Worm (Caenorhabditis elegans) whole organism, L1 larva: ENCODE results near the gene esyt-2.

Experiments
- C04F5.9 ChIP-seq: sonication (generic microtip); optimal IDR thresholded peaks from 2 replicates; lab custom pipeline; 2016; ENCODE audit warnings: missing genetic modification characterization, missing compliant biosample characterization
- C16A3.4 ChIP-seq: fragments of 150-350 bp; optimal IDR thresholded peaks from 2 replicates; lab custom pipeline; 2014; ENCODE audit warnings: missing biosample characterization, missing genetic modification characterization
- Y116A8C.19 ChIP-seq: sonication (generic microtip); optimal IDR thresholded peaks from 2 replicates; lab custom pipeline; 2016; ENCODE audit warnings: missing compliant biosample characterization, missing genetic modification characterization, borderline replicate concordance
- aha-1 ChIP-seq: fragments of 150-350 bp; optimal IDR thresholded peaks from 2 replicates; lab custom pipeline; 2014; ENCODE audit warnings: missing biosample characterization, missing genetic modification characterization
- alr-1 ChIP-seq: fragments of 200-800 bp; sonication (Bioruptor generic); optimal IDR thresholded peaks from 2 replicates; lab custom pipeline; 2018; ENCODE audit warnings: borderline replicate concordance, mild to moderate bottlenecking, missing genetic modification characterization, missing compliant biosample characterization
- aly-2 ChIP-seq: fragments of 150-350 bp; optimal IDR thresholded peaks from 2 replicates; lab custom pipeline; 2014; ENCODE audit warnings: missing biosample characterization, missing genetic modification characterization
- ama-1 ChIP-seq: fragments of 150-350 bp; optimal IDR thresholded peaks from 2 replicates; lab custom pipeline; 2014
- blmp-1 ChIP-seq: fragments of 150-350 bp; optimal IDR thresholded peaks from 2 replicates; lab custom pipeline; 2014; ENCODE audit warnings: missing biosample characterization, missing genetic modification characterization
- ceh-63 ChIP-seq: fragments of 200-800 bp; sonication (Bioruptor generic); optimal IDR thresholded peaks from 2 replicates; lab custom pipeline; 2018; ENCODE audit warnings: mild to moderate bottlenecking, missing genetic modification characterization, missing compliant biosample characterization
- ceh-82 ChIP-seq, 3 experiments: fragments of 150-350 bp in 1 of 3; sonication (generic microtip) in 2 of 3; optimal IDR thresholded peaks; 2 replicates each; lab custom pipeline; 2014 to 2017; ENCODE audit warnings: missing biosample characterization in 3 of 3, missing genetic modification characterization in 3 of 3
- ceh-90 ChIP-seq: sonication (generic microtip); optimal IDR thresholded peaks from 2 replicates; lab custom pipeline; 2016; ENCODE audit warnings: missing genetic modification characterization, missing compliant biosample characterization
- ces-1 ChIP-seq: fragments of 150-350 bp; optimal IDR thresholded peaks from 2 replicates; lab custom pipeline; 2014; ENCODE audit warnings: missing biosample characterization, missing genetic modification reagents, missing genetic modification characterization
- dsc-1 ChIP-seq: sonication (generic microtip); optimal IDR thresholded peaks from 2 replicates; lab custom pipeline; 2016; ENCODE audit warnings: mild to moderate bottlenecking, missing genetic modification characterization, missing compliant biosample characterization
- efl-1 ChIP-seq, 4 experiments: fragments of 150-350 bp; optimal IDR thresholded peaks in 3 of 4; peaks in 1 of 4; 1 replicate in 1 of 4; 2 replicates in 3 of 4; lab custom pipeline; 2014; ENCODE audit warnings: missing biosample characterization in 2 of 4, missing genetic modification characterization in 2 of 4, missing genetic modification reagents in 2 of 4
- elt-2 ChIP-seq: sonication (generic microtip); optimal IDR thresholded peaks from 2 replicates; lab custom pipeline; 2016; ENCODE audit warnings: missing genetic modification characterization, mild to moderate bottlenecking, inconsistent platforms, missing compliant biosample characterization, missing genetic modification reagents
- elt-3 ChIP-seq, 6 experiments: fragments of 150-350 bp in 1 of 6; sonication (generic microtip); optimal IDR thresholded peaks; 2 replicates each; lab custom pipeline; 2017 to 2018; ENCODE audit warnings: missing biosample characterization in 6 of 6, missing genetic modification characterization in 6 of 6, inconsistent platforms in 1 of 6
- ets-5 ChIP-seq: fragments of 200-800 bp; sonication (Bioruptor generic); IDR thresholded peaks from 2 replicates; pipeline ENCODE4 v1.3.6; 2022; ENCODE audit warnings: missing genetic modification characterization, missing compliant biosample characterization
- grh-1 ChIP-seq: fragments of 200-800 bp; sonication (Bioruptor generic); IDR thresholded peaks from 2 replicates; pipeline ENCODE4 v1.3.6; 2022; ENCODE audit warnings: missing genetic modification reagents, missing genetic modification characterization, missing compliant biosample characterization
- hlh-17 ChIP-seq: fragments of 200-800 bp; sonication (Bioruptor generic); optimal IDR thresholded peaks from 2 replicates; lab custom pipeline; 2018; ENCODE audit warnings: missing genetic modification characterization, mild to moderate bottlenecking, missing compliant biosample characterization, moderate library complexity, borderline replicate concordance
- isw-1 ChIP-seq: fragments of 200-800 bp; sonication (Bioruptor generic); IDR thresholded peaks from 2 replicates; pipeline ENCODE4 v1.3.6; 2022; ENCODE audit warnings: missing genetic modification characterization, missing compliant biosample characterization
- jun-1 ChIP-seq: fragments of 150-350 bp; optimal IDR thresholded peaks from 2 replicates; lab custom pipeline; 2014; ENCODE audit warnings: missing biosample characterization, missing genetic modification reagents, missing genetic modification characterization
- lin-15B ChIP-seq: fragments of 150-350 bp; sonication (generic microtip); optimal IDR thresholded peaks from 3 replicates; lab custom pipeline; 2014; ENCODE audit warnings: missing biosample characterization, missing genetic modification characterization
- lin-35 ChIP-seq, 2 experiments: fragments of 150-350 bp; optimal IDR thresholded peaks; 2 replicates each; lab custom pipeline; 2014; ENCODE audit warnings: missing biosample characterization in 2 of 2, missing genetic modification characterization in 2 of 2, missing genetic modification reagents in 2 of 2
- mdl-1 ChIP-seq, 2 experiments: fragments of 150-350 bp; optimal IDR thresholded peaks; 2 replicates each; lab custom pipeline; 2014 to 2017; ENCODE audit warnings: missing biosample characterization in 2 of 2, missing genetic modification characterization in 2 of 2, inconsistent platforms in 1 of 2
- mef-2 ChIP-seq: fragments of 150-350 bp; optimal IDR thresholded peaks from 2 replicates; lab custom pipeline; 2014; ENCODE audit warnings: missing biosample characterization, missing genetic modification characterization
- mep-1 ChIP-seq: fragments of 150-350 bp; optimal IDR thresholded peaks from 2 replicates; lab custom pipeline; 2014; ENCODE audit warnings: missing biosample characterization, missing genetic modification characterization
- nhr-12 ChIP-seq: sonication (generic microtip); optimal IDR thresholded peaks from 2 replicates; lab custom pipeline; 2017; ENCODE audit warnings: missing biosample characterization, missing genetic modification characterization
- nhr-20 ChIP-seq: sonication (generic microtip); optimal IDR thresholded peaks from 2 replicates; lab custom pipeline; 2016; ENCODE audit warnings: mild to moderate bottlenecking, missing genetic modification characterization, missing compliant biosample characterization
- nhr-71 ChIP-seq: sonication (generic microtip); optimal IDR thresholded peaks from 2 replicates; lab custom pipeline; 2016; ENCODE audit warnings: mild to moderate bottlenecking, missing genetic modification characterization, moderate library complexity, missing compliant biosample characterization
- nhr-77 ChIP-seq: fragments of 150-350 bp; optimal IDR thresholded peaks from 2 replicates; lab custom pipeline; 2014; ENCODE audit warnings: missing biosample characterization, missing genetic modification characterization
- rnt-1 ChIP-seq: sonication (generic microtip); optimal IDR thresholded peaks from 2 replicates; lab custom pipeline; 2016; ENCODE audit warnings: mild to moderate bottlenecking, missing genetic modification characterization, moderate library complexity, missing compliant biosample characterization
- snpc-4 ChIP-seq: fragments of 150-350 bp; optimal IDR thresholded peaks from 2 replicates; lab custom pipeline; 2014; ENCODE audit warnings: missing biosample characterization, missing genetic modification characterization
- sup-37 ChIP-seq: fragments of 200-800 bp; sonication (Bioruptor generic); optimal IDR thresholded peaks from 2 replicates; lab custom pipeline; 2018; ENCODE audit warnings: mild to moderate bottlenecking, missing genetic modification characterization, missing compliant biosample characterization
- swsn-7 ChIP-seq: sonication (generic microtip); optimal IDR thresholded peaks from 2 replicates; lab custom pipeline; 2016; ENCODE audit warnings: missing genetic modification characterization, missing compliant biosample characterization
- tlp-1 ChIP-seq: fragments of 150-350 bp; optimal IDR thresholded peaks from 2 replicates; lab custom pipeline; 2014; ENCODE audit warnings: missing biosample characterization, missing genetic modification characterization
- unc-98 ChIP-seq: fragments of 200-800 bp; sonication (Bioruptor generic); IDR thresholded peaks from 2 replicates; pipeline ENCODE4 v1.3.6; 2022; ENCODE audit warnings: missing genetic modification characterization, missing compliant biosample characterization
- vab-15 ChIP-seq: sonication (generic microtip); optimal IDR thresholded peaks from 2 replicates; lab custom pipeline; 2017; ENCODE audit warnings: missing genotype, mild to moderate bottlenecking, missing genetic modification characterization, missing compliant biosample characterization
- xbp-1 ChIP-seq: sonication (generic microtip); optimal IDR thresholded peaks from 2 replicates; lab custom pipeline; 2016; ENCODE audit warnings: missing genetic modification characterization, missing compliant biosample characterization
- zag-1 ChIP-seq: fragments of 150-350 bp; optimal IDR thresholded peaks from 2 replicates; lab custom pipeline; 2014; ENCODE audit warnings: missing biosample characterization, missing genetic modification characterization
- ztf-4 ChIP-seq: fragments of 150-350 bp; optimal IDR thresholded peaks from 2 replicates; lab custom pipeline; 2014; ENCODE audit warnings: missing biosample characterization, missing genetic modification characterization

Gene esyt-2

DNA sequence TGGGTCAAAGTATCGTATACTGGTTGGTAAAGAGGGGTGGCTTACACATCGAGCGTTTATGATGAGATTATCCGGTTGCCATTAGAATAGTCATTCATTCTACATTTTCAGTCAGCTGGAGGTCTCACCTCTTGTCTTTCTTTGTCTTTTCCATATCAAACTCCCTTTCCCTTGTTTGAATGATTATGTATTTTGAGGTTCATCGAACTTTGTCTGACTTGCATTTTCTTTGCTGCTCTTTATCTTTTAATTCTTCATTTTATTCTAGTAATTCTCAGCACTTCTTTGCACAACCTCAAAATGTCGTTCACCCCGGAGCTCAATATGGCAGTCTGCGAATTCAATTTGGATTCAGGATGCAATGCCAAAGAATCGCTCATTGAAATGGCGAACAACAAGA, 9.8 kb upstream of the esyt-2 start, which contains the start of gene T12A2.3:
Gene T12A2.3 (plus strand): TSS at position 301 of the 400 bp plus-strand sequence.
- TF ChIP-seq ceh-82 (tag; optimal IDR thresholded peaks at IDR 0.05; lab: Kevin White, UChicago) (no peak), aha-1 (tag; lab: Kevin White, UChicago) (no peak), ama-1 (lab: Kevin White, UChicago) (no peak), zag-1 (no peak), grh-1 (GFP tag; lab: Robert Waterston, UW) (no peak), mep-1 (tag; lab: Kevin White, UChicago) (no peak), ces-1 (GFP tag; lab: Kevin White, UChicago) (no peak), nhr-12 (tag; lab: Kevin White, UChicago) (no peak), snpc-4 (tag; lab: Kevin White, UChicago) (no peak)

DNA sequence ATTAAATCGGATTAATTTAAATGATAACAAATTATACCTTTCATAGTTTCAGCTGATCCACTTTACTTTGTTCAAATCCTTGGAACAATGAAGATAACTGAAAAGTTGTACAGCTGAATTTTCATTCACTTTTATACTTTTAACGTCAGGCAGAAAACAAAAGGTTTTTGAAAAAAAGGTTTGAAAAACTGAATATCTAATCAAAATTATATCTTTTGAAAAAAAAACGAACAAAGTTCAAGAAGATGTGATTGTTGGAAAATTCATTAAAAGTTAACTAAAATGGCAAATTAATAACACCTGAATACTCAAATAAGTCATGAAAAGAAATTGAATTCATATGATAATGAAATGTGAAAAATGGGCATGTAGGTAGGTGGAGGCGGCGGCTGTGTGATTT, 5.9 kb upstream of the esyt-2 start, which contains the start of gene T12A2.21:
Gene T12A2.21 (minus strand): TSS at position 101 of the 400 bp plus-strand sequence.
- no peak for TF ChIP-seq sup-37 (GFP tag; lab: Kevin White, UChicago)
- no peak for TF ChIP-seq blmp-1
- no peak for TF ChIP-seq snpc-4 (tag; lab: Kevin White, UChicago)
- no peak for TF ChIP-seq dsc-1 (tag; lab: Kevin White, UChicago)
- no peak for TF ChIP-seq C16A3.4 (tag; lab: Kevin White, UChicago)
- TF ChIP-seq unc-98 (GFP tag; lab: Robert Waterston, UW): no peak
- no peak for TF ChIP-seq ztf-4 (tag; lab: Kevin White, UChicago)
- no peak for TF ChIP-seq tlp-1 (tag; lab: Kevin White, UChicago)
- no peak for TF ChIP-seq zag-1
- no peak for TF ChIP-seq elt-3 (tag; optimal IDR thresholded peaks at IDR 0.05; lab: Kevin White, UChicago)

DNA sequence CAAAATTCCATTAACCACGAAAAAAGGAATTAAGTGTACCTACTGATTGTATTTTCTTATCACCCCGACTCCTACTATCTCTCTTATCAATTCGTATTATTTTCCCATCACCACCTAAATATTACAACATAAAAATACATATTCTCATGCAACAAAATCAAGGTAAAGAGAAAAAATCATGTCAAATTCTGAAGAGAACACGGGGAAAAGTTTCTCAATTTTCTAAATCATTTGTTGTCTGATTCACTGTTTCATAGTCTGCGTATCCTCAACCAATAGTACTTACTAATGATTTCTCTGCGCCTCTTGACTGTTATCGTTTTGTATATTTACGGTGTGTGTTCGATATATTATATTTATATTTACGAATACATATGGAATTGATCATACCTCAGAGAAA, 1.1 kb upstream of the esyt-2 start:
- no peak for TF ChIP-seq nhr-12 (tag; lab: Kevin White, UChicago)
- TF ChIP-seq blmp-1: peak; percentile 39
- peak in 1 of 2 experiments; percentile 4 for TF ChIP-seq efl-1 (optimal IDR thresholded peaks at IDR 0.05; lab: Kevin White, UChicago)
- TF ChIP-seq efl-1 (GFP tag; optimal IDR thresholded peaks at IDR 0.05 in 1 of 2; lab: Kevin White, UChicago): peak in 1 of 2 experiments; percentile 83
- TF ChIP-seq hlh-17 (GFP tag; lab: Kevin White, UChicago): no peak
- TF ChIP-seq rnt-1: no peak
- no peak for TF ChIP-seq vab-15 (tag; lab: Kevin White, UChicago)
- TF ChIP-seq xbp-1: no peak
- TF ChIP-seq jun-1 (tag; lab: Kevin White, UChicago): peak; percentile 1
- TF ChIP-seq alr-1 (tag; lab: Kevin White, UChicago): no peak
- TF ChIP-seq C04F5.9 (tag; lab: Kevin White, UChicago): no peak
- TF ChIP-seq mep-1 (tag; lab: Kevin White, UChicago): peak; percentile 23
- peak; percentile 5 for TF ChIP-seq tlp-1 (tag; lab: Kevin White, UChicago)
- TF ChIP-seq mef-2 (tag; lab: Kevin White, UChicago): no peak
- no peak for TF ChIP-seq mdl-1 (tag; optimal IDR thresholded peaks at IDR 0.05; lab: Kevin White, UChicago)
- TF ChIP-seq isw-1 (GFP tag; lab: Robert Waterston, UW): no peak
- TF ChIP-seq ceh-90: no peak
- peak; percentile 69 for TF ChIP-seq elt-2
- peak; percentile 1 for TF ChIP-seq C16A3.4 (tag; lab: Kevin White, UChicago)
- peak in 2 of 6 experiments; percentile 58 to 76 for TF ChIP-seq elt-3 (tag; optimal IDR thresholded peaks at IDR 0.05; lab: Kevin White, UChicago)
- no peak for TF ChIP-seq nhr-71 (tag; lab: Kevin White, UChicago)
- TF ChIP-seq ceh-63 (GFP tag; lab: Kevin White, UChicago): no peak
- no peak for TF ChIP-seq Y116A8C.19
- no peak for TF ChIP-seq ets-5 (GFP tag; lab: Robert Waterston, UW)
- TF ChIP-seq nhr-77 (tag; lab: Kevin White, UChicago): no peak
- TF ChIP-seq lin-15B (tag; lab: Kevin White, UChicago): no peak
- no peak for TF ChIP-seq swsn-7 (tag; lab: Kevin White, UChicago)
- no peak for TF ChIP-seq aly-2
- peak; percentile 20 for TF ChIP-seq nhr-20 (tag; lab: Kevin White, UChicago)
- peak in 1 of 2 experiments; percentile 47 for TF ChIP-seq lin-35 (GFP tag; optimal IDR thresholded peaks at IDR 0.05; lab: Kevin White, UChicago)
